Fruit fly (Drosophila melanogaster) whole organism: ENCODE data around the gene CG43658.

Source experiments
- CG8478 ChIP-seq: fragments of >200 bp; optimal IDR thresholded peaks from 2 replicates; lab custom pipeline; 2018; ENCODE audit warnings: inconsistent platforms
- Dll ChIP-seq: fragments of >200 bp; optimal IDR thresholded peaks from 2 replicates; lab custom pipeline; 2017
- EcR ChIP-seq, 2 experiments: fragments of >200 bp; optimal IDR thresholded peaks; 2 replicates each; lab custom pipeline; 2017; ENCODE audit warnings: missing biosample characterization in 2 of 2, missing genetic modification characterization in 2 of 2, missing genetic modification reagents in 2 of 2
- pan ChIP-seq: fragments of >200 bp; optimal IDR thresholded peaks from 2 replicates; lab custom pipeline; 2017
- psq ChIP-seq: fragments of >200 bp; optimal IDR thresholded peaks from 2 replicates; lab custom pipeline; 2017
- usp ChIP-seq: fragments of >200 bp; optimal IDR thresholded peaks from 2 replicates; lab custom pipeline; 2017; ENCODE audit warnings: missing biosample characterization, missing genetic modification characterization, mixed read lengths

The CG43658 gene

dm6 chrX:17509592-17509991 is 51.4 kb downstream of the CG43658 start:
- TF ChIP-seq psq (lab: Kevin White, UChicago) (no peak), EcR (GFP tag; optimal IDR thresholded peaks at IDR 0.05; lab: Kevin White, UChicago) (no peak), CG8478 (lab: Kevin White, UChicago) (no peak)

dm6 chrX:17508906-17509305 is 52.1 kb downstream of the CG43658 start:
- TF ChIP-seq CG8478 (lab: Kevin White, UChicago) (no peak), Dll (no peak), usp (GFP tag; lab: Kevin White, UChicago) (no peak), psq (lab: Kevin White, UChicago) (no peak), EcR (GFP tag; optimal IDR thresholded peaks at IDR 0.05; lab: Kevin White, UChicago) (no peak), pan (lab: Kevin White, UChicago) (no peak)

dm6 chrX:17508364-17508763 is 52.6 kb downstream of the CG43658 start:
- no peak for TF ChIP-seq CG8478 (lab: Kevin White, UChicago)

- TF ChIP-seq usp (GFP tag; lab: Kevin White, UChicago): no peak
- TF ChIP-seq CG8478 (lab: Kevin White, UChicago): no peak
- TF ChIP-seq psq (lab: Kevin White, UChicago): no peak
- no peak for TF ChIP-seq pan (lab: Kevin White, UChicago)
- TF ChIP-seq Dll: no peak
- no peak for TF ChIP-seq EcR (GFP tag; optimal IDR thresholded peaks at IDR 0.05; lab: Kevin White, UChicago)
Measured at dm6 chrX:17506965-17507878, 53.8 kb downstream of the CG43658 start.

dm6 chrX:17506292-17506691 is 54.7 kb downstream of the CG43658 start:
- TF ChIP-seq Dll: no peak

- TF ChIP-seq Dll: no peak
- no peak for TF ChIP-seq pan (lab: Kevin White, UChicago)
- no peak for TF ChIP-seq usp (GFP tag; lab: Kevin White, UChicago)
- TF ChIP-seq CG8478 (lab: Kevin White, UChicago): no peak
- TF ChIP-seq psq (lab: Kevin White, UChicago): no peak
- no peak for TF ChIP-seq EcR (GFP tag; optimal IDR thresholded peaks at IDR 0.05; lab: Kevin White, UChicago)
Measured at dm6 chrX:17505595-17505994, 55.4 kb downstream of the CG43658 start.

- TF ChIP-seq pan (lab: Kevin White, UChicago) (no peak), EcR (GFP tag; optimal IDR thresholded peaks at IDR 0.05; lab: Kevin White, UChicago) (no peak), Dll (no peak), psq (lab: Kevin White, UChicago) (no peak), CG8478 (lab: Kevin White, UChicago) (no peak), usp (GFP tag; lab: Kevin White, UChicago) (no peak)
Measured at dm6 chrX:17504179-17504777, 56.7 kb downstream of the CG43658 start.

- TF ChIP-seq usp (GFP tag; lab: Kevin White, UChicago): no peak
Measured at dm6 chrX:17503568-17503967, 57.4 kb downstream of the CG43658 start.

dm6 chrX:17503040-17503439 is 57.9 kb downstream of the CG43658 start:
- no peak for TF ChIP-seq CG8478 (lab: Kevin White, UChicago)

dm6 chrX:17501521-17501920 is 59.5 kb downstream of the CG43658 start:
- TF ChIP-seq EcR (GFP tag; optimal IDR thresholded peaks at IDR 0.05; lab: Kevin White, UChicago): no peak
- TF ChIP-seq pan (lab: Kevin White, UChicago): no peak
- no peak for TF ChIP-seq CG8478 (lab: Kevin White, UChicago)
- no peak for TF ChIP-seq usp (GFP tag; lab: Kevin White, UChicago)
- no peak for TF ChIP-seq psq (lab: Kevin White, UChicago)
- no peak for TF ChIP-seq Dll

- TF ChIP-seq psq (lab: Kevin White, UChicago) (no peak), Dll (no peak), usp (GFP tag; lab: Kevin White, UChicago) (no peak), CG8478 (lab: Kevin White, UChicago) (no peak), pan (lab: Kevin White, UChicago) (no peak), EcR (GFP tag; optimal IDR thresholded peaks at IDR 0.05; lab: Kevin White, UChicago) (no peak)
Measured at dm6 chrX:17498982-17499381, 62.0 kb downstream of the CG43658 start.

dm6 chrX:17495244-17495798 is 65.7 kb downstream of the CG43658 start:
- TF ChIP-seq CG8478 (lab: Kevin White, UChicago): no peak
- no peak for TF ChIP-seq usp (GFP tag; lab: Kevin White, UChicago)
- TF ChIP-seq EcR (GFP tag; optimal IDR thresholded peaks at IDR 0.05; lab: Kevin White, UChicago): no peak
- no peak for TF ChIP-seq pan (lab: Kevin White, UChicago)
- no peak for TF ChIP-seq Dll
- TF ChIP-seq psq (lab: Kevin White, UChicago): no peak
